Fruit fly (Drosophila melanogaster) whole organism: Measurements from ENCODE around the gene CG42374.

Source experiments
- CG8478 ChIP-seq: fragments of >200 bp; optimal IDR thresholded peaks from 2 replicates; lab custom pipeline; 2018; ENCODE audit warnings: inconsistent platforms
- pan ChIP-seq: fragments of >200 bp; optimal IDR thresholded peaks from 2 replicates; lab custom pipeline; 2017
- psq ChIP-seq: fragments of >200 bp; optimal IDR thresholded peaks from 2 replicates; lab custom pipeline; 2017
- usp ChIP-seq: fragments of >200 bp; optimal IDR thresholded peaks from 2 replicates; lab custom pipeline; 2017; ENCODE audit warnings: missing biosample characterization, missing genetic modification characterization, mixed read lengths

DNA sequence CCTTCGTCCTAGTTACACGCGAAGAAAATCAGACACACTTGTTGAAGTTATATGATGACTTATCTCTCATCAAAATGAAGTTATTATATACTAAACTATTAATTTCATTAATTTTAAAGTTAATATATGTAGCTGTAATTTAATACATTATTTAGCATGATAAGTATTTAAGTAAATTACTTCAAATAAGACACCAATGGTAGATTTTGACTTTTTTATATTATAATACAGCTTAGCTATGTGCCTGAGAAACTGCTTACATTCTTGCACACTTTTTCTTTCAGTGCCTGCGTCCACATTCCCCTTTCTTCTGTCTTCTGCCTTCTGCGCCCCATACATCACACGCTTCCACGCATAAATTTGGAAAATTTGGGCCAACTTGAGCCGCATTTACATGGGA is 11.9 kb upstream of the CG42374 start:
- TF ChIP-seq CG8478: no peak
- TF ChIP-seq usp: no peak
- TF ChIP-seq psq: no peak
- no peak for TF ChIP-seq pan
